Fruit fly (Drosophila melanogaster) whole organism, embryonic: ENCODE results near the gene Dhdds.

Source experiments
- B-H1 ChIP-seq: fragments of 200-800 bp; sonication (Bioruptor generic); IDR thresholded peaks from 3 replicates; pipeline ENCODE4 v1.3.6; 2022; ENCODE audit warnings: missing biosample characterization, missing genetic modification characterization
- BEAF-32 ChIP-seq: fragments of 200-800 bp; sonication (Bioruptor generic); optimal IDR thresholded peaks from 3 replicates; lab custom pipeline; 2017; ENCODE audit warnings: missing biosample characterization, missing genetic modification characterization, mild to moderate bottlenecking, moderate library complexity, missing genetic modification reagents
- CG10321 ChIP-seq: fragments of 200-800 bp; sonication (Bioruptor generic); IDR thresholded peaks from 2 replicates; pipeline ENCODE4 v1.3.6; 2022; ENCODE audit warnings: missing biosample characterization, missing genetic modification characterization
- CG10565 ChIP-seq: fragments of 200-800 bp; sonication (Bioruptor generic); optimal IDR thresholded peaks from 3 replicates; lab custom pipeline; 2016; ENCODE audit warnings: missing biosample characterization, mild to moderate bottlenecking, missing genetic modification characterization
- CG11695 ChIP-seq: fragments of 200-800 bp; sonication (Bioruptor generic); IDR thresholded peaks from 3 replicates; pipeline ENCODE4 v1.3.6; 2022; ENCODE audit warnings: missing biosample characterization, missing genetic modification characterization
- CG12071 ChIP-seq: fragments of 200-800 bp; sonication (Bioruptor generic); optimal IDR thresholded peaks from 3 replicates; lab custom pipeline; 2018; ENCODE audit warnings: missing biosample characterization, mild to moderate bottlenecking, missing genetic modification characterization
- CG12236 ChIP-seq: fragments of 200-800 bp; sonication (Bioruptor generic); optimal IDR thresholded peaks from 2 replicates; lab custom pipeline; 2016; ENCODE audit warnings: missing biosample characterization, missing genetic modification characterization
- CG15269 ChIP-seq: fragments of 200-800 bp; sonication (Bioruptor generic); optimal IDR thresholded peaks from 2 replicates; lab custom pipeline; 2018; ENCODE audit warnings: missing biosample characterization, mild to moderate bottlenecking, missing genetic modification characterization, moderate library complexity
- CG16863 ChIP-seq: fragments of 200-800 bp; sonication (Bioruptor generic); optimal IDR thresholded peaks from 3 replicates; lab custom pipeline; 2016; ENCODE audit warnings: missing biosample characterization, missing genetic modification characterization
- CG30020 ChIP-seq: fragments of 200-800 bp; optimal IDR thresholded peaks from 2 replicates; lab custom pipeline; 2019; ENCODE audit warnings: missing biosample characterization, mild to moderate bottlenecking, missing genetic modification characterization, moderate library complexity
- CG30431 ChIP-seq: fragments of 200-800 bp; sonication (Bioruptor generic); optimal IDR thresholded peaks from 2 replicates; lab custom pipeline; 2017; ENCODE audit warnings: missing biosample characterization, missing genetic modification characterization
- CG34422 ChIP-seq: fragments of 200-800 bp; sonication (Bioruptor generic); IDR thresholded peaks from 3 replicates; pipeline ENCODE4 v1.3.6; 2022; ENCODE audit warnings: missing biosample characterization, missing genetic modification characterization
- CG42726 ChIP-seq: fragments of 200-800 bp; sonication (Bioruptor generic); IDR thresholded peaks from 2 replicates; pipeline ENCODE4 v1.3.6; 2022; ENCODE audit warnings: missing biosample characterization, missing genetic modification characterization; ENCODE audit not compliant: partially characterized antibody
- CG4360 ChIP-seq: fragments of 200-800 bp; sonication (Bioruptor generic); IDR thresholded peaks from 2 replicates; pipeline ENCODE4 v1.3.6; 2022; ENCODE audit warnings: missing biosample characterization, missing genetic modification characterization
- CG6654 ChIP-seq: fragments of 200-800 bp; sonication (Bioruptor generic); optimal IDR thresholded peaks from 2 replicates; lab custom pipeline; 2017; ENCODE audit warnings: missing biosample characterization, mild to moderate bottlenecking, missing genetic modification characterization
- CG8765 ChIP-seq: fragments of 200-800 bp; sonication (Bioruptor generic); IDR thresholded peaks from 2 replicates; pipeline ENCODE4 v1.3.6; 2022; ENCODE audit warnings: missing biosample characterization, missing genetic modification characterization
- CG9817 ChIP-seq: fragments of 200-800 bp; sonication (Bioruptor generic); optimal IDR thresholded peaks from 2 replicates; lab custom pipeline; 2018; ENCODE audit warnings: missing biosample characterization, mild to moderate bottlenecking, missing genetic modification characterization, moderate library complexity
- CkIIα-i1 ChIP-seq: fragments of 200-800 bp; sonication (Bioruptor generic); IDR thresholded peaks from 2 replicates; pipeline ENCODE4 v1.3.6; 2022; ENCODE audit warnings: missing biosample characterization, missing genetic modification characterization
- E2f1 ChIP-seq: fragments of 200-800 bp; sonication (Bioruptor generic); IDR thresholded peaks from 2 replicates; pipeline ENCODE4 v1.3.6; 2022; ENCODE audit warnings: missing biosample characterization, missing genetic modification characterization
- E2f2 ChIP-seq: fragments of 200-800 bp; sonication (Bioruptor generic); IDR thresholded peaks from 2 replicates; pipeline ENCODE4 v1.3.6; 2022; ENCODE audit warnings: missing biosample characterization, missing genetic modification characterization
- ERR ChIP-seq: fragments of 200-800 bp; sonication (Bioruptor generic); optimal IDR thresholded peaks from 2 replicates; lab custom pipeline; 2016; ENCODE audit warnings: missing biosample characterization, missing genetic modification characterization
- Hr39 ChIP-seq: fragments of >200 bp; optimal IDR thresholded peaks from 2 replicates; lab custom pipeline; 2017
- Hsf ChIP-seq: fragments of 200-800 bp; sonication (Bioruptor generic); optimal IDR thresholded peaks from 3 replicates; lab custom pipeline; 2016; ENCODE audit warnings: missing biosample characterization, missing genetic modification characterization
- Max ChIP-seq: fragments of 200-800 bp; sonication (Bioruptor generic); optimal IDR thresholded peaks from 2 replicates; lab custom pipeline; 2016; ENCODE audit warnings: missing biosample characterization, mild to moderate bottlenecking, missing genetic modification characterization
- Nf-YB ChIP-seq: fragments of 200-800 bp; sonication (Bioruptor generic); optimal IDR thresholded peaks from 3 replicates; lab custom pipeline; 2019; ENCODE audit warnings: missing biosample characterization, mild to moderate bottlenecking, missing genetic modification characterization, moderate library complexity
- Oaz ChIP-seq: fragments of 200-800 bp; sonication (Bioruptor generic); IDR thresholded peaks from 2 replicates; pipeline ENCODE4 v1.3.6; 2022; ENCODE audit warnings: missing biosample characterization, missing genetic modification characterization
- Sox100B ChIP-seq: fragments of 200-800 bp; sonication (Bioruptor generic); optimal IDR thresholded peaks from 3 replicates; lab custom pipeline; 2018; ENCODE audit warnings: missing biosample characterization, mild to moderate bottlenecking, missing genetic modification characterization
- Vsx1 ChIP-seq: fragments of 200-800 bp; sonication (Bioruptor generic); optimal IDR thresholded peaks from 2 replicates; lab custom pipeline; 2017; ENCODE audit warnings: missing biosample characterization, mild to moderate bottlenecking, missing genetic modification characterization, missing genetic modification reagents
- amos ChIP-seq: fragments of 200-800 bp; sonication (Bioruptor generic); IDR thresholded peaks from 2 replicates; pipeline ENCODE4 v1.3.6; 2022; ENCODE audit warnings: missing biosample characterization, missing genetic modification characterization; ENCODE audit not compliant: partially characterized antibody
- ato ChIP-seq: fragments of 200-800 bp; sonication (Bioruptor generic); IDR thresholded peaks from 2 replicates; pipeline ENCODE4 v1.3.6; 2022; ENCODE audit warnings: missing biosample characterization, missing genetic modification characterization; ENCODE audit not compliant: partially characterized antibody
- az2 ChIP-seq: fragments of 200-800 bp; sonication (Bioruptor generic); optimal IDR thresholded peaks from 3 replicates; lab custom pipeline; 2016; ENCODE audit warnings: missing biosample characterization, missing genetic modification characterization
- cg ChIP-seq: fragments of 200-800 bp; sonication (Bioruptor generic); optimal IDR thresholded peaks from 3 replicates; lab custom pipeline; 2019; ENCODE audit warnings: missing biosample characterization, mild to moderate bottlenecking, missing genetic modification characterization, moderate library complexity
- crc ChIP-seq: fragments of 200-800 bp; sonication (Bioruptor generic); optimal IDR thresholded peaks from 2 replicates; lab custom pipeline; 2016; ENCODE audit warnings: missing biosample characterization, missing genetic modification characterization
- cwo ChIP-seq: fragments of 200-800 bp; sonication (Bioruptor generic); optimal IDR thresholded peaks from 3 replicates; lab custom pipeline; 2017; ENCODE audit warnings: missing biosample characterization, missing genetic modification characterization, mild to moderate bottlenecking, moderate library complexity, missing genetic modification reagents
- danr ChIP-seq: fragments of 200-800 bp; sonication (Bioruptor generic); IDR thresholded peaks from 2 replicates; pipeline ENCODE4 v1.3.6; 2022; ENCODE audit warnings: missing biosample characterization, missing genetic modification characterization
- dmrt99B ChIP-seq: fragments of 200-800 bp; sonication (Bioruptor generic); optimal IDR thresholded peaks from 2 replicates; lab custom pipeline; 2018; ENCODE audit warnings: missing biosample characterization, mild to moderate bottlenecking, missing genetic modification characterization, moderate library complexity
- ewg ChIP-seq: fragments of 200-800 bp; sonication (Bioruptor generic); optimal IDR thresholded peaks from 3 replicates; lab custom pipeline; 2017; ENCODE audit warnings: mild to moderate bottlenecking, missing biosample characterization, missing genetic modification reagents, missing genetic modification characterization
- fd3F ChIP-seq: fragments of 200-800 bp; sonication (Bioruptor generic); optimal IDR thresholded peaks from 2 replicates; lab custom pipeline; 2018; ENCODE audit warnings: missing biosample characterization, mild to moderate bottlenecking, missing genetic modification characterization, moderate library complexity
- jumu ChIP-seq: fragments of 200-800 bp; sonication (Bioruptor generic); optimal IDR thresholded peaks from 3 replicates; lab custom pipeline; 2016; ENCODE audit warnings: missing biosample characterization, missing genetic modification characterization
- lola ChIP-seq, 3 experiments: fragments of >200 bp in 2 of 3; fragments of 200-800 bp in 1 of 3; sonication (Bioruptor generic) in 1 of 3; optimal IDR thresholded peaks; 2 replicates each; lab custom pipeline; 2017 to 2019; ENCODE audit warnings: missing biosample characterization in 3 of 3, missing genetic modification characterization in 3 of 3, mild to moderate bottlenecking in 1 of 3, moderate library complexity in 1 of 3
- lov ChIP-seq, 2 experiments: fragments of 200-800 bp in 1 of 2; fragments of >200 bp in 1 of 2; sonication (Bioruptor generic) in 1 of 2; IDR thresholded peaks in 1 of 2; optimal IDR thresholded peaks in 1 of 2; 2 replicates in 1 of 2; 3 replicates in 1 of 2; pipeline versions ENCODE4 v1.3.6 to Lab custom; 2017 to 2022; ENCODE audit warnings: missing biosample characterization in 1 of 2, missing genetic modification characterization in 1 of 2
- luna ChIP-seq: fragments of 200-800 bp; sonication (Bioruptor generic); optimal IDR thresholded peaks from 2 replicates; lab custom pipeline; 2016; ENCODE audit warnings: missing biosample characterization, missing genetic modification characterization
- odd ChIP-seq: fragments of 200-800 bp; sonication (Bioruptor generic); optimal IDR thresholded peaks from 2 replicates; lab custom pipeline; 2017; ENCODE audit warnings: missing biosample characterization, mild to moderate bottlenecking, missing genetic modification characterization
- org-1 ChIP-seq: fragments of 200-800 bp; sonication (Bioruptor generic); optimal IDR thresholded peaks from 2 replicates; lab custom pipeline; 2017; ENCODE audit warnings: missing biosample characterization, missing genetic modification characterization
- sd ChIP-seq: fragments of 200-800 bp; sonication (Bioruptor generic); optimal IDR thresholded peaks from 3 replicates; lab custom pipeline; 2018; ENCODE audit warnings: missing biosample characterization, mild to moderate bottlenecking, missing genetic modification characterization, moderate library complexity
- seq ChIP-seq: fragments of 200-800 bp; sonication (Bioruptor generic); IDR thresholded peaks from 2 replicates; pipeline ENCODE4 v1.3.6; 2022; ENCODE audit warnings: missing biosample characterization, missing genetic modification characterization
- sim ChIP-seq: fragments of 200-800 bp; sonication (Bioruptor generic); IDR thresholded peaks from 2 replicates; pipeline ENCODE4 v1.3.6; 2022; ENCODE audit warnings: missing biosample characterization, missing genetic modification characterization
- slp2 ChIP-seq: fragments of 200-800 bp; sonication (Bioruptor generic); optimal IDR thresholded peaks from 2 replicates; lab custom pipeline; 2016; ENCODE audit warnings: missing biosample characterization, missing genetic modification characterization
- so ChIP-seq: fragments of 200-800 bp; sonication (Bioruptor generic); IDR thresholded peaks from 3 replicates; pipeline ENCODE4 v1.3.6; 2022; ENCODE audit warnings: missing biosample characterization, missing genetic modification characterization
- tin ChIP-seq: fragments of 200-800 bp; sonication (Bioruptor generic); optimal IDR thresholded peaks from 3 replicates; lab custom pipeline; 2016; ENCODE audit warnings: missing biosample characterization, missing genetic modification characterization

Dhdds gene

DNA sequence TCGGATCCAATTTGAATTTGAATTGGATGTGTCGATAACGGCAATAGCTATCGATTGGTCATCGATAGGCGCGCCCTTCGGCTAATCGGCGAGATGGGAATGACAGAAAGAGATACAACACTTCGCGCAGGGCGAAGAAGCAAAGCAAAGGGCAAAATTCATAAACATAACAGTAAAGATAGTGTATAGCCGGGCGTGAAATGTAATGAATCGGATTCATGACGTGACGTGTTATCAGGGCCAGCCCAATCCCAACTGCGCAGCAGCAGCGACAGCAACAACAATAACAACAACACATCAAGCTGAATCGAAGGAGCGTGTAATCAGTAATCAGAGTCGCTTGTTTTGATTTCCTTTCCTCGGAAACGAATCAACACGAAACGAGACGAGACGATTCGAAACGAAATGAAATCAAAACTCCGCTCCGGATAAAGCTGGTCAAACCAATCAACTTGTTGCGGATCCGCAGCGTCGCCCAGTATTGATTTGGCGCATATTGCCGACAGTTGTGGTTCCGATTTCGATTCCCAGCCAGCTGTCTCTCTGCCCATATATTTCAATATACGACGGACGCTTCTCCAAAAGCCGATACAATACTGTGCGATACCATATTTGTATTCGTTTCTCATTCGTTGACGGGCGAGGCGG is 21.0 kb downstream of the Dhdds start, which contains the start of gene snz (continued):
- TF ChIP-seq CG12071 (GFP tag; lab: Kevin White, UChicago), result no peak
- no peak for TF ChIP-seq Nf-YB (GFP tag; lab: Kevin White, UChicago)
- TF ChIP-seq Hsf (GFP tag; lab: Kevin White, UChicago), result no peak
- TF ChIP-seq CG6654 (GFP tag; lab: Kevin White, UChicago), result no peak
- TF ChIP-seq danr (GFP tag; lab: Robert Waterston, UW), result no peak
- no peak for TF ChIP-seq Max (GFP tag; lab: Kevin White, UChicago)
- no peak for TF ChIP-seq lov (optimal IDR thresholded peaks at IDR 0.05; lab: Kevin White, UChicago)
- TF ChIP-seq lov (GFP tag; IDR thresholded peaks at IDR 0.05; lab: Robert Waterston, UW), result no peak
- TF ChIP-seq CG15269 (tag; lab: Kevin White, UChicago), result no peak
- TF ChIP-seq B-H1 (GFP tag; lab: Robert Waterston, UW), result no peak
- TF ChIP-seq CG4360 (GFP tag; lab: Robert Waterston, UW), result peak; percentile 77
- TF ChIP-seq sd (tag; lab: Kevin White, UChicago), result no peak
- TF ChIP-seq luna (GFP tag; lab: Kevin White, UChicago), result no peak
- peak; percentile 47; the same call in 1 of the 3 replicates for TF ChIP-seq CG34422 (GFP tag; lab: Robert Waterston, UW)
- TF ChIP-seq Oaz (GFP tag; lab: Robert Waterston, UW), result no peak
- peak; percentile 73 for TF ChIP-seq BEAF-32
- TF ChIP-seq Vsx1, result no peak
- peak; percentile 83 for TF ChIP-seq E2f2
- TF ChIP-seq CG10321 (GFP tag; lab: Robert Waterston, UW), result no peak; the same call in 1 of the 2 replicates
- no peak for TF ChIP-seq so (GFP tag; lab: Robert Waterston, UW)
- peak; percentile 8 for TF ChIP-seq cg (GFP tag; lab: Kevin White, UChicago)
- no peak for TF ChIP-seq sim (GFP tag; lab: Robert Waterston, UW)
- TF ChIP-seq cwo (GFP tag; lab: Kevin White, UChicago), result no peak
- TF ChIP-seq crc (GFP tag; lab: Kevin White, UChicago), result no peak
- no peak for TF ChIP-seq Hr39 (lab: Kevin White, UChicago)
- TF ChIP-seq slp2 (GFP tag; lab: Kevin White, UChicago), result no peak
- no peak for TF ChIP-seq seq (GFP tag; lab: Robert Waterston, UW)
- TF ChIP-seq fd3F (GFP tag; lab: Kevin White, UChicago), result no peak
- no peak for TF ChIP-seq odd
- no peak for TF ChIP-seq CG16863 (GFP tag; lab: Kevin White, UChicago)
- TF ChIP-seq ato (GFP tag; lab: Robert Waterston, UW), result peak; percentile 50; the same call in 1 of the 2 replicates
- TF ChIP-seq org-1, result no peak
- no peak for TF ChIP-seq lola (GFP tag; optimal IDR thresholded peaks at IDR 0.05; lab: Kevin White, UChicago)
- TF ChIP-seq CG10565 (GFP tag; lab: Kevin White, UChicago), result no peak
- TF ChIP-seq ERR (GFP tag; lab: Kevin White, UChicago), result no peak
- TF ChIP-seq Sox100B (GFP tag; lab: Kevin White, UChicago), result no peak
- TF ChIP-seq CG9817, result no peak
- peak; percentile 78; the same call in 1 of the 2 replicates for TF ChIP-seq amos
- TF ChIP-seq CG42726 (GFP tag; lab: Robert Waterston, UW), result peak; percentile 42; the same call in 1 of the 2 replicates
- no peak for TF ChIP-seq tin (GFP tag; lab: Kevin White, UChicago)
- peak; percentile 86 for TF ChIP-seq ewg
- no peak for TF ChIP-seq CG12236 (GFP tag; lab: Kevin White, UChicago)
- TF ChIP-seq E2f1 (GFP tag; lab: Robert Waterston, UW), result no peak
- TF ChIP-seq CkIIα-i1 (GFP tag; lab: Robert Waterston, UW), result no peak
- no peak for TF ChIP-seq jumu (GFP tag; lab: Kevin White, UChicago)
- TF ChIP-seq CG30431, result no peak
- TF ChIP-seq az2 (GFP tag; lab: Kevin White, UChicago), result no peak
- TF ChIP-seq CG30020 (tag; lab: Kevin White, UChicago), result no peak
- no peak for TF ChIP-seq dmrt99B
- no peak for TF ChIP-seq CG11695
- TF ChIP-seq CG8765 (GFP tag; lab: Robert Waterston, UW), result no peak
